Fruit fly (Drosophila melanogaster) whole organism, embryonic: ENCODE results near the gene CG42272.

Experiments
- Atf3 ChIP-seq: fragments of 200-800 bp; sonication (Bioruptor generic); optimal IDR thresholded peaks from 3 replicates; lab custom pipeline; 2016; ENCODE audit warnings: missing biosample characterization, missing genetic modification characterization
- CG10543 ChIP-seq: fragments of 200-800 bp; sonication (Bioruptor generic); optimal IDR thresholded peaks from 3 replicates; lab custom pipeline; 2017; ENCODE audit warnings: missing biosample characterization, mild to moderate bottlenecking, missing genetic modification characterization, moderate library complexity
- CG11560 ChIP-seq: fragments of 200-800 bp; sonication (Bioruptor generic); IDR thresholded peaks from 3 replicates; pipeline ENCODE4 v1.3.6; 2022; ENCODE audit warnings: missing biosample characterization, missing genetic modification characterization
- CG12104 ChIP-seq: fragments of 200-800 bp; sonication (Bioruptor generic); optimal IDR thresholded peaks from 3 replicates; lab custom pipeline; 2016; ENCODE audit warnings: missing biosample characterization, missing genetic modification characterization
- CG12236 ChIP-seq: fragments of 200-800 bp; sonication (Bioruptor generic); optimal IDR thresholded peaks from 2 replicates; lab custom pipeline; 2016; ENCODE audit warnings: missing biosample characterization, missing genetic modification characterization
- CG16813 ChIP-seq: fragments of 200-800 bp; sonication (Bioruptor generic); IDR thresholded peaks from 3 replicates; pipeline ENCODE4 v1.3.6; 2022; ENCODE audit warnings: missing biosample characterization, missing genetic modification characterization; ENCODE audit not compliant: partially characterized antibody
- CG16815 ChIP-seq: fragments of 200-800 bp; sonication (Bioruptor generic); optimal IDR thresholded peaks from 3 replicates; lab custom pipeline; 2017; ENCODE audit warnings: missing biosample characterization, mild to moderate bottlenecking, missing genetic modification characterization
- CG17361 ChIP-seq: fragments of 200-800 bp; sonication (Bioruptor generic); IDR thresholded peaks from 3 replicates; pipeline ENCODE4 v1.3.6; 2022; ENCODE audit warnings: missing biosample characterization, missing genetic modification characterization
- CG18262 ChIP-seq: fragments of 200-800 bp; optimal IDR thresholded peaks from 3 replicates; lab custom pipeline; 2019; ENCODE audit warnings: missing biosample characterization, mild to moderate bottlenecking, missing genetic modification characterization, moderate library complexity
- CG2120 ChIP-seq: fragments of 200-800 bp; sonication (Bioruptor generic); optimal IDR thresholded peaks from 3 replicates; lab custom pipeline; 2016; ENCODE audit warnings: missing biosample characterization, missing genetic modification characterization
- CG30431 ChIP-seq: fragments of 200-800 bp; sonication (Bioruptor generic); optimal IDR thresholded peaks from 2 replicates; lab custom pipeline; 2017; ENCODE audit warnings: missing biosample characterization, missing genetic modification characterization
- CG31388 ChIP-seq: fragments of 200-800 bp; sonication (Bioruptor generic); optimal IDR thresholded peaks from 2 replicates; lab custom pipeline; 2016; ENCODE audit warnings: missing biosample characterization, missing genetic modification characterization
- CG32532 ChIP-seq: fragments of 200-800 bp; sonication (Bioruptor generic); IDR thresholded peaks from 2 replicates; pipeline ENCODE4 v1.3.6; 2022; ENCODE audit warnings: missing biosample characterization, missing genetic modification characterization
- CG4360 ChIP-seq: fragments of 200-800 bp; sonication (Bioruptor generic); IDR thresholded peaks from 2 replicates; pipeline ENCODE4 v1.3.6; 2022; ENCODE audit warnings: missing biosample characterization, missing genetic modification characterization
- CG4424 ChIP-seq: fragments of 200-800 bp; sonication (Bioruptor generic); optimal IDR thresholded peaks from 3 replicates; lab custom pipeline; 2016; ENCODE audit warnings: missing biosample characterization, missing genetic modification characterization
- CG7928 ChIP-seq: fragments of 200-800 bp; sonication (Bioruptor generic); optimal IDR thresholded peaks from 2 replicates; lab custom pipeline; 2017; ENCODE audit warnings: missing biosample characterization, mild to moderate bottlenecking, missing genetic modification characterization
- CG7987 ChIP-seq: fragments of 200-800 bp; sonication (Bioruptor generic); optimal IDR thresholded peaks from 2 replicates; lab custom pipeline; 2018; ENCODE audit warnings: missing biosample characterization, mild to moderate bottlenecking, missing genetic modification characterization, moderate library complexity
- CG8089 ChIP-seq: fragments of 200-800 bp; sonication (Bioruptor generic); optimal IDR thresholded peaks from 3 replicates; lab custom pipeline; 2016; ENCODE audit warnings: missing biosample characterization, missing genetic modification characterization
- CG8359 ChIP-seq: fragments of 200-800 bp; sonication (Bioruptor generic); optimal IDR thresholded peaks from 2 replicates; lab custom pipeline; 2017; ENCODE audit warnings: missing biosample characterization, mild to moderate bottlenecking, missing genetic modification characterization, borderline replicate concordance
- CG8388 ChIP-seq: fragments of 200-800 bp; sonication (Bioruptor generic); optimal IDR thresholded peaks from 2 replicates; lab custom pipeline; 2019; ENCODE audit warnings: missing biosample characterization, mild to moderate bottlenecking, missing genetic modification characterization, moderate library complexity
- CG8924 ChIP-seq: fragments of 200-800 bp; optimal IDR thresholded peaks from 3 replicates; lab custom pipeline; 2019; ENCODE audit warnings: missing biosample characterization, mild to moderate bottlenecking, missing genetic modification characterization, moderate library complexity
- CG9932 ChIP-seq: fragments of 200-800 bp; sonication (Bioruptor generic); IDR thresholded peaks from 2 replicates; pipeline ENCODE4 v1.3.6; 2022; ENCODE audit warnings: missing biosample characterization, missing genetic modification characterization
- Dfd ChIP-seq, 2 experiments: fragments of >200 bp; optimal IDR thresholded peaks; 2 replicates each; lab custom pipeline; 2017; ENCODE audit warnings: missing biosample characterization in 2 of 2, missing genetic modification characterization in 2 of 2
- Fer1 ChIP-seq: fragments of 200-800 bp; sonication (Bioruptor generic); optimal IDR thresholded peaks from 2 replicates; lab custom pipeline; 2017; ENCODE audit warnings: missing biosample characterization, mild to moderate bottlenecking, missing genetic modification characterization
- Gug ChIP-seq: fragments of 200-800 bp; sonication (Bioruptor generic); IDR thresholded peaks from 4 replicates; pipeline ENCODE4 v1.3.6; 2022; ENCODE audit warnings: missing biosample characterization, missing genetic modification characterization
- MTF-1 ChIP-seq: fragments of 200-800 bp; sonication (Bioruptor generic); optimal IDR thresholded peaks from 2 replicates; lab custom pipeline; 2018; ENCODE audit warnings: missing biosample characterization, mild to moderate bottlenecking, missing genetic modification characterization, borderline replicate concordance
- Max ChIP-seq: fragments of 200-800 bp; sonication (Bioruptor generic); optimal IDR thresholded peaks from 2 replicates; lab custom pipeline; 2016; ENCODE audit warnings: missing biosample characterization, mild to moderate bottlenecking, missing genetic modification characterization
- Optix ChIP-seq: fragments of 200-800 bp; sonication (Bioruptor generic); IDR thresholded peaks from 3 replicates; pipeline ENCODE4 v1.3.6; 2022; ENCODE audit warnings: missing biosample characterization, missing genetic modification characterization
- Pdp1 ChIP-seq, 2 experiments: fragments of 200-800 bp; sonication (Bioruptor generic); optimal IDR thresholded peaks; 3 replicates each; lab custom pipeline; 2016; ENCODE audit warnings: missing biosample characterization in 2 of 2, missing genetic modification characterization in 2 of 2, mild to moderate bottlenecking in 1 of 2, moderate library complexity in 1 of 2
- Ravus ChIP-seq: fragments of 200-800 bp; sonication (Bioruptor generic); IDR thresholded peaks from 2 replicates; pipeline ENCODE4 v1.3.6; 2022; ENCODE audit warnings: missing biosample characterization, missing genetic modification characterization
- chn ChIP-seq: fragments of 200-800 bp; sonication (Bioruptor generic); optimal IDR thresholded peaks from 2 replicates; lab custom pipeline; 2016; ENCODE audit warnings: missing biosample characterization, missing genetic modification characterization
- eyg ChIP-seq: fragments of 200-800 bp; sonication (Bioruptor generic); optimal IDR thresholded peaks from 3 replicates; lab custom pipeline; 2016; ENCODE audit warnings: missing biosample characterization, missing genetic modification characterization
- fd3F ChIP-seq: fragments of 200-800 bp; sonication (Bioruptor generic); optimal IDR thresholded peaks from 2 replicates; lab custom pipeline; 2018; ENCODE audit warnings: missing biosample characterization, mild to moderate bottlenecking, missing genetic modification characterization, moderate library complexity
- gsb-n ChIP-seq: fragments of 200-800 bp; sonication (Bioruptor generic); optimal IDR thresholded peaks from 3 replicates; lab custom pipeline; 2018; ENCODE audit warnings: missing biosample characterization, mild to moderate bottlenecking, missing genetic modification characterization
- jing ChIP-seq: fragments of 200-800 bp; sonication (Bioruptor generic); optimal IDR thresholded peaks from 2 replicates; lab custom pipeline; 2018; ENCODE audit warnings: missing biosample characterization, mild to moderate bottlenecking, missing genetic modification characterization
- jumu ChIP-seq: fragments of 200-800 bp; sonication (Bioruptor generic); optimal IDR thresholded peaks from 3 replicates; lab custom pipeline; 2016; ENCODE audit warnings: missing biosample characterization, missing genetic modification characterization
- kay ChIP-seq: fragments of 200-800 bp; sonication (Bioruptor generic); optimal IDR thresholded peaks from 2 replicates; lab custom pipeline; 2016; ENCODE audit warnings: missing biosample characterization, missing genetic modification characterization
- kni ChIP-seq: fragments of 200-800 bp; sonication (Bioruptor generic); optimal IDR thresholded peaks from 3 replicates; lab custom pipeline; 2017; ENCODE audit warnings: mild to moderate bottlenecking, missing biosample characterization, missing genetic modification reagents, missing genetic modification characterization
- nmo ChIP-seq: fragments of 200-800 bp; sonication (Bioruptor generic); optimal IDR thresholded peaks from 2 replicates; lab custom pipeline; 2018; ENCODE audit warnings: missing biosample characterization, mild to moderate bottlenecking, missing genetic modification characterization, moderate library complexity
- odd ChIP-seq: fragments of 200-800 bp; sonication (Bioruptor generic); optimal IDR thresholded peaks from 2 replicates; lab custom pipeline; 2017; ENCODE audit warnings: missing biosample characterization, mild to moderate bottlenecking, missing genetic modification characterization
- pan ChIP-seq, 4 experiments: fragments of >200 bp in 3 of 4; fragments of 200-800 bp in 1 of 4; sonication (Bioruptor generic) in 1 of 4; optimal IDR thresholded peaks in 3 of 4; IDR thresholded peaks in 1 of 4; 2 replicates each; pipeline versions ENCODE4 v1.3.6 to Lab custom; 2017 to 2022; ENCODE audit warnings: missing biosample characterization in 2 of 4, missing genetic modification characterization in 2 of 4, mixed read lengths in 1 of 4
- peb ChIP-seq: fragments of 200-800 bp; sonication (Bioruptor generic); IDR thresholded peaks from 2 replicates; pipeline ENCODE4 v1.3.6; 2022; ENCODE audit warnings: missing biosample characterization, missing genetic modification characterization
- sens ChIP-seq: fragments of 200-800 bp; sonication (Bioruptor generic); peaks from one replicate; lab custom pipeline; 2016; ENCODE audit warnings: missing biosample characterization, missing genetic modification characterization
- sens-2 ChIP-seq: fragments of 200-800 bp; sonication (Bioruptor generic); IDR thresholded peaks from 2 replicates; pipeline ENCODE4 v1.3.6; 2022; ENCODE audit warnings: missing biosample characterization, missing genetic modification characterization
- slbo ChIP-seq: fragments of 200-800 bp; sonication (Bioruptor generic); IDR thresholded peaks from 2 replicates; pipeline ENCODE4 v1.3.6; 2022; ENCODE audit warnings: missing biosample characterization, missing genetic modification characterization
- sna ChIP-seq: fragments of 200-800 bp; sonication (Bioruptor generic); IDR thresholded peaks from 2 replicates; pipeline ENCODE4 v1.3.6; 2022; ENCODE audit warnings: missing biosample characterization, missing genetic modification characterization; ENCODE audit not compliant: partially characterized antibody
- sob ChIP-seq: fragments of 200-800 bp; sonication (Bioruptor generic); IDR thresholded peaks from 2 replicates; pipeline ENCODE4 v1.3.6; 2022; ENCODE audit warnings: missing biosample characterization, missing genetic modification characterization
- stc ChIP-seq: fragments of 200-800 bp; sonication (Bioruptor generic); IDR thresholded peaks from 2 replicates; pipeline ENCODE4 v1.3.6; 2022; ENCODE audit warnings: missing biosample characterization, missing genetic modification characterization
- tap ChIP-seq: fragments of 200-800 bp; optimal IDR thresholded peaks from 3 replicates; lab custom pipeline; 2019; ENCODE audit warnings: missing biosample characterization, mild to moderate bottlenecking, missing genetic modification characterization, moderate library complexity
- tup ChIP-seq: fragments of 200-800 bp; sonication (Bioruptor generic); optimal IDR thresholded peaks from 2 replicates; lab custom pipeline; 2016; ENCODE audit warnings: missing biosample characterization, mild to moderate bottlenecking, missing genetic modification characterization, moderate library complexity
- unpg ChIP-seq: fragments of 200-800 bp; sonication (Bioruptor generic); optimal IDR thresholded peaks from 3 replicates; lab custom pipeline; 2018; ENCODE audit warnings: missing biosample characterization, mild to moderate bottlenecking, missing genetic modification characterization, moderate library complexity

Gene CG42272

dm6 chr3L:5808101-5808433 is 5.2 kb downstream of the CG42272 start (continued):
- TF ChIP-seq CG8359 (GFP tag; lab: Kevin White, UChicago) (no peak), sna (no peak), unpg (GFP tag; lab: Kevin White, UChicago) (peak; percentile 45), CG10543 (GFP tag; lab: Kevin White, UChicago) (no peak), MTF-1 (no peak), Pdp1 (GFP tag; optimal IDR thresholded peaks at IDR 0.05; lab: Kevin White, UChicago) (peak; percentile 4 to 43), CG16815 (GFP tag; lab: Kevin White, UChicago) (no peak), sens-2 (no peak), CG12236 (GFP tag; lab: Kevin White, UChicago) (no peak), eyg (GFP tag; lab: Kevin White, UChicago) (no peak), Dfd (GFP tag; optimal IDR thresholded peaks at IDR 0.05; lab: Kevin White, UChicago) (no peak), kni (GFP tag; lab: Kevin White, UChicago) (no peak), Optix (GFP tag; lab: Robert Waterston, UW) (no peak), slbo (0 out of 2 replicates have a peak, but pooled peaks have one; percentile 18), gsb-n (tag; lab: Kevin White, UChicago) (no peak), sob (GFP tag; lab: Robert Waterston, UW) (peak; percentile 21; the same call in 1 of the 2 replicates), CG4360 (no peak), CG8089 (GFP tag; lab: Kevin White, UChicago) (no peak), CG8924 (peak; percentile 17), CG17361 (GFP tag; lab: Robert Waterston, UW) (peak; percentile 30; the same call in 1 of the 3 replicates), CG31388 (no peak), CG7928 (no peak), CG30431 (GFP tag; lab: Kevin White, UChicago) (no peak), pan (optimal IDR thresholded peaks at IDR 0.05; lab: Kevin White, UChicago) (no peak), pan (GFP tag; optimal IDR thresholded peaks at IDR 0.05 in 1 of 2, IDR thresholded peaks at IDR 0.05 in 1 of 2) (no peak), CG11560 (tag; lab: Robert Waterston, UW) (no peak), CG8388 (GFP tag; lab: Kevin White, UChicago) (no peak), CG4424 (no peak), stc (GFP tag; lab: Robert Waterston, UW) (no peak), sens (GFP tag; lab: Kevin White, UChicago) (peak; percentile 62), peb (no peak), CG7987 (GFP tag; lab: Kevin White, UChicago) (no peak), CG9932 (peak; percentile 54; the same call in 1 of the 2 replicates), Gug (peak; percentile 13; the same call in 1 of the 4 replicates), Ravus (GFP tag; lab: Robert Waterston, UW) (no peak), CG18262 (peak; percentile 23), kay (GFP tag; lab: Kevin White, UChicago) (no peak), tup (GFP tag; lab: Kevin White, UChicago) (no peak), odd (GFP tag; lab: Kevin White, UChicago) (no peak), Fer1 (no peak), jumu (GFP tag; lab: Kevin White, UChicago) (no peak), nmo (GFP tag; lab: Kevin White, UChicago) (peak; percentile 40), CG32532 (GFP tag; lab: Robert Waterston, UW) (no peak; the same call in 1 of the 2 replicates), chn (GFP tag; lab: Kevin White, UChicago) (no peak), Max (GFP tag; lab: Kevin White, UChicago) (no peak), jing (GFP tag; lab: Kevin White, UChicago) (no peak), CG2120 (GFP tag; lab: Kevin White, UChicago) (peak; percentile 37), CG12104 (GFP tag; lab: Kevin White, UChicago) (no peak), CG16813 (no peak), Atf3 (no peak), tap (tag; lab: Kevin White, UChicago) (no peak), fd3F (GFP tag; lab: Kevin White, UChicago) (peak; percentile 1)
